Fruit fly (Drosophila melanogaster): ENCODE data around the gene CG43445.
A peak's percentile ranks its signal among the peaks of the same experiment; 100 is the strongest.

Gene CG43445

DNA sequence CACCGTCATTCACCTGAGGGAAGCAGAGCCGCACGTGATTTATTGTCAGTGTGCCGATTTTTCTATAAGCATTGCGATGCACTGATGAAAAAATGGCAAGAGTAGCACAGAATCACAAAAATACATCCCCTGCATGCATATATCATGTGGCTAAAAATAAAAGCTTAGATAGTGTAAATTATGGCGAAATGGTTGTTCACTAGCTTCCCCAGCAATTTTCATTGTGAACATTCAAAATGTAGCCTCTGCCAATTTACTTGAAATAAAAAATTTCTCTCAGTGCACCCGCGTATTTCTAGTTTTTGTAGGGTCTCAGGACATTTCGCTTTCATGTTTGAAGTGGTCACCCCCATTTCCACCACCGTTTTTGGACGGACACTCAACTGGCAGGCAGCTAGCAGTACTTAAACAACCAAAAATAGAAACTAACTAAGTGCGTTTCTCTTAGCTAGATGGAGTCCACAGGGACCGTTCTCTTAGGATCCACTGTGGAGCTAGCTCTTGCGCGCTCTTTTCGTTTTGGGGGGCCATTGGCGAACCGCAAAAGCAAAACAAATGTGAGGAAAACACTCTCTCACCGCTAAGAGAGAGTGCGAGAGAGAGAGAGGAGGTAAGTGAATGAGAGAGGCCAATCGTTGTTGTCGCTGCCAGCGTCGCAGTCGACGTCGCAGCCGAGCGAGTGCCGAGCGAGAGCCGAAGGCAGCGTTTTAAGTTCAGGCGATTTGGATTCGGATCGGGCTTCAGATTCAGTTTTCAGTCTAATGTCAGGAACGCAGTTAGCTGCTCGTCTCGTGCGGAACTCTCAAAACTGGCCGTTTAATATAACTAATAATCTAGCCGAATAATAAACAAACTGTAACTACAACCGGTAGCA lies 32.4 kb downstream of the CG43445 start (continued):
- TF ChIP-seq CG13775 (GFP tag; optimal IDR thresholded peaks at IDR 0.05): peak; percentile 49
- peak; percentile 14 for TF ChIP-seq nom (GFP tag; optimal IDR thresholded peaks at IDR 0.05)
- TF ChIP-seq unpg (GFP tag; optimal IDR thresholded peaks at IDR 0.05): peak; percentile 58
- TF ChIP-seq CG7839 (tag; optimal IDR thresholded peaks at IDR 0.05): peak; percentile 67
- TF ChIP-seq yki (optimal IDR thresholded peaks at IDR 0.05): peak; percentile 95
- peak; percentile 40 for TF ChIP-seq cwo (GFP tag; optimal IDR thresholded peaks at IDR 0.05)
- 0 out of 3 replicates have a peak, but pooled peaks have one; percentile 50 for TF ChIP-seq Doc3 (GFP tag; IDR thresholded peaks at IDR 0.05; ENCODE audit: partially characterized antibody)
- TF ChIP-seq inv (GFP tag; IDR thresholded peaks at IDR 0.05; ENCODE audit: partially characterized antibody): no peak
- peak; percentile 42; the same call in 1 of the 3 replicates for TF ChIP-seq Opbp (GFP tag; IDR thresholded peaks at IDR 0.05; ENCODE audit: partially characterized antibody)
- TF ChIP-seq CG30403 (GFP tag; optimal IDR thresholded peaks at IDR 0.05): peak; percentile 70
- TF ChIP-seq tll (GFP tag; optimal IDR thresholded peaks at IDR 0.05): no peak
- no peak for TF ChIP-seq CG31365 (tag; optimal IDR thresholded peaks at IDR 0.05)
- TF ChIP-seq CG8944 (GFP tag; optimal IDR thresholded peaks at IDR 0.05): peak; percentile 30
- TF ChIP-seq Gsc (GFP tag; IDR thresholded peaks at IDR 0.05): no peak
- TF ChIP-seq CG11560 (tag; IDR thresholded peaks at IDR 0.05): no peak
- no peak for TF ChIP-seq tx (GFP tag; optimal IDR thresholded peaks at IDR 0.05)
- no peak for TF ChIP-seq CG42726 (GFP tag; IDR thresholded peaks at IDR 0.05; ENCODE audit: partially characterized antibody)
- peak; percentile 12 for TF ChIP-seq CG4707 (GFP tag; optimal IDR thresholded peaks at IDR 0.05)
- TF ChIP-seq Dad (GFP tag; optimal IDR thresholded peaks at IDR 0.05): no peak
- TF ChIP-seq zfh2 (GFP tag; optimal IDR thresholded peaks at IDR 0.05): peak; percentile 25
- TF ChIP-seq Gug (GFP tag; IDR thresholded peaks at IDR 0.05): no peak
- TF ChIP-seq Doc2 (GFP tag; IDR thresholded peaks at IDR 0.05): no peak
- no peak for TF ChIP-seq wek (GFP tag; optimal IDR thresholded peaks at IDR 0.05)
- no peak for TF ChIP-seq CG11085 (GFP tag; IDR thresholded peaks at IDR 0.05)
- peak; percentile 24 for TF ChIP-seq odd (GFP tag; optimal IDR thresholded peaks at IDR 0.05)
- no peak for TF ChIP-seq tup (GFP tag; optimal IDR thresholded peaks at IDR 0.05)
- TF ChIP-seq crc (GFP tag; optimal IDR thresholded peaks at IDR 0.05): peak; percentile 36
- peak; percentile 36 for TF ChIP-seq CG18619 (GFP tag; optimal IDR thresholded peaks at IDR 0.05)
- no peak for TF ChIP-seq CG8765 (GFP tag; IDR thresholded peaks at IDR 0.05)
- peak; percentile 99 for TF ChIP-seq Trl (optimal IDR thresholded peaks at IDR 0.05)
- TF ChIP-seq Trl (GFP tag; optimal IDR thresholded peaks at IDR 0.05): peak; percentile 2
- TF ChIP-seq Chrac-16 (GFP tag; optimal IDR thresholded peaks at IDR 0.05): peak; percentile 66
- no peak for TF ChIP-seq HLHmδ (GFP tag; optimal IDR thresholded peaks at IDR 0.05)
- peak; percentile 38 for TF ChIP-seq CG11723 (GFP tag; optimal IDR thresholded peaks at IDR 0.05)
- TF ChIP-seq CG14710 (tag; optimal IDR thresholded peaks at IDR 0.05): peak; percentile 49
- TF ChIP-seq org-1 (GFP tag; optimal IDR thresholded peaks at IDR 0.05): peak; percentile 58
- peak; percentile 36 for TF ChIP-seq CG11398 (GFP tag; optimal IDR thresholded peaks at IDR 0.05)
- TF ChIP-seq az2 (GFP tag; optimal IDR thresholded peaks at IDR 0.05): peak; percentile 27
- peak; percentile 75 for TF ChIP-seq phol (tag; optimal IDR thresholded peaks at IDR 0.05)
- TF ChIP-seq lbe (GFP tag; optimal IDR thresholded peaks at IDR 0.05): no peak
- no peak for TF ChIP-seq BEAF-32 (GFP tag; optimal IDR thresholded peaks at IDR 0.05)
- TF ChIP-seq Meics (GFP tag; optimal IDR thresholded peaks at IDR 0.05): peak; percentile 59
- TF ChIP-seq emc (GFP tag; optimal IDR thresholded peaks at IDR 0.05): no peak
- peak; percentile 3 for TF ChIP-seq fu2 (GFP tag; optimal IDR thresholded peaks at IDR 0.05)
- TF ChIP-seq YL-1 (GFP tag; optimal IDR thresholded peaks at IDR 0.05): no peak
- peak; percentile 33 for TF ChIP-seq Sox100B (GFP tag; optimal IDR thresholded peaks at IDR 0.05)
- TF ChIP-seq CG8089 (GFP tag; optimal IDR thresholded peaks at IDR 0.05): peak; percentile 20
- peak; percentile 58 for TF ChIP-seq nmo (GFP tag; optimal IDR thresholded peaks at IDR 0.05)

All from whole organism, embryonic.